Worm (Caenorhabditis elegans): ENCODE results near the gene W02G9.4.

ce11 chrV:2713532-2713931 lies 46.8 kb downstream of the W02G9.4 start, which contains the start of gene srt-28:
- TF ChIP-seq ceh-9 (tag; optimal IDR thresholded peaks at IDR 0.05): no peak
- no peak for TF ChIP-seq sox-4 (tag; optimal IDR thresholded peaks at IDR 0.05)
- TF ChIP-seq hlh-30 (tag; optimal IDR thresholded peaks at IDR 0.05; ENCODE audit: insufficient read depth): no peak
- TF ChIP-seq ama-1 (optimal IDR thresholded peaks at IDR 0.05): no peak
- TF ChIP-seq sox-2 (GFP tag; IDR thresholded peaks at IDR 0.05): no peak
- no peak for TF ChIP-seq pha-4 (tag; optimal IDR thresholded peaks at IDR 0.05)
- no peak for TF ChIP-seq unc-42 (tag; optimal IDR thresholded peaks at IDR 0.05)
- no peak for TF ChIP-seq nhr-232 (tag; optimal IDR thresholded peaks at IDR 0.05)
- TF ChIP-seq ceh-19 (GFP tag; optimal IDR thresholded peaks at IDR 0.05): no peak
- TF ChIP-seq ref-2 (tag; optimal IDR thresholded peaks at IDR 0.05): no peak
- no peak for TF ChIP-seq ceh-2 (tag; optimal IDR thresholded peaks at IDR 0.05)
- TF ChIP-seq zip-5 (tag; optimal IDR thresholded peaks at IDR 0.05): no peak
- TF ChIP-seq tbx-7 (tag; optimal IDR thresholded peaks at IDR 0.05): no peak
